Worm (Caenorhabditis elegans): ENCODE data around the gene sart-3.
A peak's percentile ranks its signal among the peaks of the same experiment; 100 is the strongest.

sart-3 gene

ce11 chrIV:11363806-11364562 is 31.2 kb upstream of the sart-3 start:
- TF ChIP-seq nhr-85 (tag) = peak; percentile 79
- TF ChIP-seq snu-23 (GFP tag; optimal IDR thresholded peaks at IDR 0.05) = peak; percentile 8
- no peak for TF ChIP-seq ceh-88 (GFP tag; IDR thresholded peaks at IDR 0.05)
- peak; percentile 43 for TF ChIP-seq hpl-2 (GFP tag; optimal IDR thresholded peaks at IDR 0.05)
- peak; percentile 2 for TF ChIP-seq nhr-90 (tag; optimal IDR thresholded peaks at IDR 0.05; ENCODE audit: poor library complexity)
- no peak for TF ChIP-seq unc-62 (GFP tag; optimal IDR thresholded peaks at IDR 0.05)
- TF ChIP-seq lin-14 (GFP tag; optimal IDR thresholded peaks at IDR 0.05) = peak; percentile 38
- TF ChIP-seq nhr-71 (tag; optimal IDR thresholded peaks at IDR 0.05) = peak; percentile 17
- TF ChIP-seq blmp-1 (tag; optimal IDR thresholded peaks at IDR 0.05) = peak; percentile 23
- TF ChIP-seq lin-35 (GFP tag; optimal IDR thresholded peaks at IDR 0.05) = peak in 1 of 2 experiments; percentile 63
- no peak for TF ChIP-seq elt-3 (tag; optimal IDR thresholded peaks at IDR 0.05)
- peak; percentile 34 for TF ChIP-seq mep-1 (tag; optimal IDR thresholded peaks at IDR 0.05)
- TF ChIP-seq nhr-11 (tag; optimal IDR thresholded peaks at IDR 0.05) = no peak
- TF ChIP-seq nhr-20 (tag; optimal IDR thresholded peaks at IDR 0.05) = peak; percentile 22
- peak; percentile 16 to 29 for TF ChIP-seq efl-1 (optimal IDR thresholded peaks at IDR 0.05)
- peak in 1 of 2 experiments; percentile 91 for TF ChIP-seq efl-1 (GFP tag; optimal IDR thresholded peaks at IDR 0.05 in 1 of 2)

- TF ChIP-seq efl-3 (GFP tag; optimal IDR thresholded peaks at IDR 0.05) = no peak
- peak; percentile 7 for TF ChIP-seq nhr-85 (tag)
These were observed 28.6 kb upstream of the sart-3 start, which contains the start of gene T01G1.4 for ce11 chrIV:11361409-11361808. T01G1.4 (minus strand) TSS chrIV:11361509.

- no peak for TF ChIP-seq blmp-1 (tag; optimal IDR thresholded peaks at IDR 0.05)
- TF ChIP-seq efl-3 (GFP tag; optimal IDR thresholded peaks at IDR 0.05) = no peak
- no peak for TF ChIP-seq xbp-1 (tag; optimal IDR thresholded peaks at IDR 0.05)
- TF ChIP-seq C04F5.9 (tag; optimal IDR thresholded peaks at IDR 0.05) = no peak
- TF ChIP-seq fkh-8 (tag; optimal IDR thresholded peaks at IDR 0.05) = no peak
- no peak for TF ChIP-seq snu-23 (GFP tag; optimal IDR thresholded peaks at IDR 0.05)
- no peak for TF ChIP-seq Y116A8C.19 (tag; optimal IDR thresholded peaks at IDR 0.05; ENCODE audit: borderline replicate concordance)
- TF ChIP-seq pax-3 (tag; optimal IDR thresholded peaks at IDR 0.05) = no peak
- no peak for TF ChIP-seq grh-1 (GFP tag; IDR thresholded peaks at IDR 0.05)
- TF ChIP-seq nhr-47 (tag; optimal IDR thresholded peaks at IDR 0.05) = no peak
- no peak for TF ChIP-seq nhr-20 (tag; optimal IDR thresholded peaks at IDR 0.05)
- TF ChIP-seq nhr-11 (tag; optimal IDR thresholded peaks at IDR 0.05) = no peak
- no peak for TF ChIP-seq unc-30 (tag; optimal IDR thresholded peaks at IDR 0.05)
- TF ChIP-seq tbx-2 (tag; optimal IDR thresholded peaks at IDR 0.05) = no peak
- no peak for TF ChIP-seq nhr-12 (tag; optimal IDR thresholded peaks at IDR 0.05)
- TF ChIP-seq unc-86 (tag; optimal IDR thresholded peaks at IDR 0.05) = no peak
These were observed 27.0 kb upstream of the sart-3 start, which contains the start of gene klp-12 for ce11 chrIV:11359769-11360168. klp-12 (minus strand) TSS chrIV:11359869.

- TF ChIP-seq efl-3 (GFP tag; optimal IDR thresholded peaks at IDR 0.05) (no peak), nhr-71 (tag; optimal IDR thresholded peaks at IDR 0.05) (peak; percentile 73), hpl-2 (GFP tag; optimal IDR thresholded peaks at IDR 0.05) (no peak), dsc-1 (tag; optimal IDR thresholded peaks at IDR 0.05) (peak; percentile 42), lin-39 (tag; optimal IDR thresholded peaks at IDR 0.05) (no peak), egl-13 (tag; optimal IDR thresholded peaks at IDR 0.05) (peak; percentile 15), nhr-47 (tag; optimal IDR thresholded peaks at IDR 0.05) (peak; percentile 39), hlh-17 (GFP tag; optimal IDR thresholded peaks at IDR 0.05; ENCODE audit: borderline replicate concordance) (no peak), dpl-1 (GFP tag; optimal IDR thresholded peaks at IDR 0.05) (peak in 1 of 3 experiments; percentile 6), mdl-1 (tag; optimal IDR thresholded peaks at IDR 0.05) (peak in 1 of 2 experiments; percentile 25), snu-23 (GFP tag; optimal IDR thresholded peaks at IDR 0.05) (peak; percentile 22), ceh-88 (GFP tag; IDR thresholded peaks at IDR 0.05) (no peak), pag-3 (tag; optimal IDR thresholded peaks at IDR 0.05; ENCODE audit: borderline replicate concordance, insufficient read depth) (peak; percentile 4), unc-130 (tag; optimal IDR thresholded peaks at IDR 0.05) (peak; percentile 31), lsy-2 (tag; optimal IDR thresholded peaks at IDR 0.05) (peak; percentile 32 to 56), sup-37 (GFP tag; optimal IDR thresholded peaks at IDR 0.05) (no peak), mef-2 (tag; optimal IDR thresholded peaks at IDR 0.05) (peak; percentile 7), ama-1 (optimal IDR thresholded peaks at IDR 0.05) (no peak), lin-14 (GFP tag; optimal IDR thresholded peaks at IDR 0.05) (peak; percentile 81), nhr-76 (tag; optimal IDR thresholded peaks at IDR 0.05) (no peak), skn-1 (tag; optimal IDR thresholded peaks at IDR 0.05) (peak; percentile 47), swsn-7 (tag; optimal IDR thresholded peaks at IDR 0.05) (peak; percentile 15), rnt-1 (tag; optimal IDR thresholded peaks at IDR 0.05) (peak; percentile 61), fos-1 (tag; optimal IDR thresholded peaks at IDR 0.05) (no peak)
These were observed 21.2 kb upstream of the sart-3 start, which contains the start of gene T01G1.2 for ce11 chrIV:11353946-11354458. T01G1.2 (plus strand) TSS chrIV:11354408.

All from whole organism, L1 larva.